Fruit fly (Drosophila melanogaster) whole organism, prepupa: ENCODE measurements around the gene CG13124.

Source experiments
- Blimp-1 ChIP-seq: fragments of 200-800 bp; sonication (Bioruptor generic); optimal IDR thresholded peaks from 3 replicates; lab custom pipeline; 2017; ENCODE audit warnings: missing biosample characterization, missing genetic modification characterization, mild to moderate bottlenecking, moderate library complexity, missing genetic modification reagents
- CG10631 ChIP-seq: fragments of 200-800 bp; sonication (Bioruptor generic); optimal IDR thresholded peaks from 2 replicates; lab custom pipeline; 2016; ENCODE audit warnings: missing biosample characterization, missing genetic modification characterization
- CG10669 ChIP-seq: fragments of 200-800 bp; sonication (Bioruptor generic); optimal IDR thresholded peaks from 3 replicates; lab custom pipeline; 2018; ENCODE audit warnings: missing biosample characterization, mild to moderate bottlenecking, missing genetic modification characterization, moderate library complexity
- CG11902 ChIP-seq: fragments of 200-800 bp; sonication (Bioruptor generic); optimal IDR thresholded peaks from 3 replicates; lab custom pipeline; 2016; ENCODE audit warnings: missing biosample characterization, missing genetic modification characterization
- CG15336 ChIP-seq: fragments of 200-800 bp; sonication (Bioruptor generic); IDR thresholded peaks from 2 replicates; pipeline ENCODE4 v1.3.6; 2022; ENCODE audit warnings: missing biosample characterization, missing genetic modification characterization
- CG1621 ChIP-seq: fragments of 200-800 bp; sonication (Bioruptor generic); optimal IDR thresholded peaks from 3 replicates; lab custom pipeline; 2018; ENCODE audit warnings: missing biosample characterization, mild to moderate bottlenecking, missing genetic modification characterization
- CG16779 ChIP-seq: fragments of 200-800 bp; sonication (Bioruptor generic); optimal IDR thresholded peaks from 3 replicates; lab custom pipeline; 2017; ENCODE audit warnings: missing biosample characterization, mild to moderate bottlenecking, missing genetic modification characterization
- CG32006 ChIP-seq: fragments of 200-800 bp; sonication (Bioruptor generic); optimal IDR thresholded peaks from 3 replicates; lab custom pipeline; 2017; ENCODE audit warnings: missing biosample characterization, mild to moderate bottlenecking, missing genetic modification characterization
- CG34406 ChIP-seq: fragments of 200-800 bp; sonication (Bioruptor generic); optimal IDR thresholded peaks from 3 replicates; lab custom pipeline; 2016; ENCODE audit warnings: missing biosample characterization, missing genetic modification characterization
- CG3919 ChIP-seq: fragments of 200-800 bp; sonication (Bioruptor generic); optimal IDR thresholded peaks from 3 replicates; lab custom pipeline; 2016; ENCODE audit warnings: missing biosample characterization, missing genetic modification characterization
- CG4318 ChIP-seq: fragments of 200-800 bp; sonication (Bioruptor generic); optimal IDR thresholded peaks from 3 replicates; lab custom pipeline; 2017; ENCODE audit warnings: missing biosample characterization, mild to moderate bottlenecking, missing genetic modification characterization
- CG6163 ChIP-seq: fragments of 200-800 bp; sonication (Bioruptor generic); IDR thresholded peaks from 3 replicates; pipeline ENCODE4 v1.3.6; 2022; ENCODE audit warnings: missing biosample characterization, missing genetic modification characterization
- CG6276 ChIP-seq: fragments of 200-800 bp; sonication (Bioruptor generic); optimal IDR thresholded peaks from 2 replicates; lab custom pipeline; 2017; ENCODE audit warnings: missing biosample characterization, mild to moderate bottlenecking, missing genetic modification characterization
- CG6792 ChIP-seq: fragments of 200-800 bp; sonication (Bioruptor generic); optimal IDR thresholded peaks from 3 replicates; lab custom pipeline; 2016; ENCODE audit warnings: missing biosample characterization, missing genetic modification characterization
- CG6808 ChIP-seq: fragments of 200-800 bp; sonication (Bioruptor generic); optimal IDR thresholded peaks from 3 replicates; lab custom pipeline; 2017; ENCODE audit warnings: missing biosample characterization, missing genetic modification characterization, mild to moderate bottlenecking, moderate library complexity, missing genetic modification reagents
- CG6854 ChIP-seq: fragments of 200-800 bp; sonication (Bioruptor generic); optimal IDR thresholded peaks from 2 replicates; lab custom pipeline; 2017; ENCODE audit warnings: missing biosample characterization, mild to moderate bottlenecking, missing genetic modification characterization
- CG7368 ChIP-seq: fragments of 200-800 bp; sonication (Bioruptor generic); optimal IDR thresholded peaks from 3 replicates; lab custom pipeline; 2016; ENCODE audit warnings: missing biosample characterization, missing genetic modification characterization
- CG8632 ChIP-seq: fragments of 200-800 bp; sonication (Bioruptor generic); optimal IDR thresholded peaks from 3 replicates; lab custom pipeline; 2016; ENCODE audit warnings: missing biosample characterization, missing genetic modification characterization
- CG9139 ChIP-seq: fragments of 200-800 bp; sonication (Bioruptor generic); optimal IDR thresholded peaks from 3 replicates; lab custom pipeline; 2017; ENCODE audit warnings: missing biosample characterization, mild to moderate bottlenecking, missing genetic modification characterization
- Eip75B ChIP-seq: fragments of 200-800 bp; sonication (Bioruptor generic); optimal IDR thresholded peaks from 3 replicates; lab custom pipeline; 2016; ENCODE audit warnings: missing biosample characterization, missing genetic modification characterization
- Eip78C ChIP-seq: fragments of 200-800 bp; sonication (Bioruptor generic); peaks from one replicate; lab custom pipeline; 2016; ENCODE audit warnings: missing biosample characterization, missing genetic modification characterization
- Eip93F ChIP-seq: fragments of 200-800 bp; sonication (Bioruptor generic); optimal IDR thresholded peaks from 2 replicates; lab custom pipeline; 2016; ENCODE audit warnings: missing biosample characterization, mild to moderate bottlenecking, missing genetic modification characterization
- Ets21C ChIP-seq: fragments of 200-800 bp; sonication (Bioruptor generic); optimal IDR thresholded peaks from 3 replicates; lab custom pipeline; 2016; ENCODE audit warnings: missing biosample characterization, missing genetic modification characterization
- Ets96B ChIP-seq: fragments of 200-800 bp; optimal IDR thresholded peaks from 2 replicates; lab custom pipeline; 2019; ENCODE audit warnings: missing biosample characterization, mild to moderate bottlenecking, missing genetic modification characterization, moderate library complexity
- Gug ChIP-seq: fragments of 200-800 bp; sonication (Bioruptor generic); IDR thresholded peaks from 2 replicates; pipeline ENCODE4 v1.3.6; 2022; ENCODE audit warnings: missing biosample characterization, missing genetic modification characterization
- Hr38 ChIP-seq: sonication (Bioruptor generic); optimal IDR thresholded peaks from 2 replicates; lab custom pipeline; 2016; ENCODE audit warnings: missing biosample characterization, missing genetic modification characterization
- Hr4 ChIP-seq: fragments of 200-800 bp; sonication (Bioruptor generic); optimal IDR thresholded peaks from 3 replicates; lab custom pipeline; 2016; ENCODE audit warnings: missing biosample characterization, missing genetic modification characterization
- Lpt ChIP-seq: fragments of 200-800 bp; sonication (Bioruptor generic); optimal IDR thresholded peaks from 3 replicates; lab custom pipeline; 2016; ENCODE audit warnings: missing biosample characterization, missing genetic modification characterization
- Met ChIP-seq: fragments of 200-800 bp; sonication (Bioruptor generic); optimal IDR thresholded peaks from 3 replicates; lab custom pipeline; 2016; ENCODE audit warnings: missing biosample characterization, missing genetic modification characterization
- OdsH ChIP-seq: fragments of 200-800 bp; sonication (Bioruptor generic); optimal IDR thresholded peaks from 3 replicates; lab custom pipeline; 2016; ENCODE audit warnings: missing biosample characterization, missing genetic modification characterization
- Sox102F ChIP-seq: fragments of 200-800 bp; sonication (Bioruptor generic); optimal IDR thresholded peaks from 2 replicates; lab custom pipeline; 2016; ENCODE audit warnings: missing biosample characterization, mild to moderate bottlenecking, missing genetic modification characterization
- Sox14 ChIP-seq: fragments of 200-800 bp; sonication (Bioruptor generic); optimal IDR thresholded peaks from 3 replicates; lab custom pipeline; 2016; ENCODE audit warnings: missing biosample characterization, missing genetic modification characterization
- Sox15 ChIP-seq: fragments of 200-800 bp; sonication (Bioruptor generic); optimal IDR thresholded peaks from 3 replicates; lab custom pipeline; 2016; ENCODE audit warnings: missing biosample characterization, missing genetic modification characterization
- achi ChIP-seq: fragments of 200-800 bp; sonication (Bioruptor generic); optimal IDR thresholded peaks from 3 replicates; lab custom pipeline; 2016; ENCODE audit warnings: missing biosample characterization, missing genetic modification characterization
- acj6 ChIP-seq: fragments of 200-800 bp; sonication (Bioruptor generic); optimal IDR thresholded peaks from 3 replicates; lab custom pipeline; 2016; ENCODE audit warnings: missing biosample characterization, missing genetic modification characterization
- cyc ChIP-seq: fragments of 200-800 bp; sonication (Bioruptor generic); optimal IDR thresholded peaks from 3 replicates; lab custom pipeline; 2016; ENCODE audit warnings: missing biosample characterization, missing genetic modification characterization
- dac ChIP-seq: fragments of 200-800 bp; sonication (Bioruptor generic); optimal IDR thresholded peaks from 2 replicates; lab custom pipeline; 2017; ENCODE audit warnings: missing biosample characterization, mild to moderate bottlenecking, missing genetic modification characterization
- dsx ChIP-seq: fragments of 200-800 bp; optimal IDR thresholded peaks from 3 replicates; lab custom pipeline; 2019; ENCODE audit warnings: missing biosample characterization, mild to moderate bottlenecking, missing genetic modification characterization, moderate library complexity; ENCODE audit not compliant: poor library complexity, severe bottlenecking
- esn ChIP-seq: fragments of 200-800 bp; sonication (Bioruptor generic); optimal IDR thresholded peaks from 2 replicates; lab custom pipeline; 2016; ENCODE audit warnings: missing biosample characterization, mild to moderate bottlenecking, missing genetic modification characterization, moderate library complexity
- fd85E ChIP-seq: fragments of 200-800 bp; sonication (Bioruptor generic); optimal IDR thresholded peaks from 3 replicates; lab custom pipeline; 2016; ENCODE audit warnings: missing biosample characterization, missing genetic modification characterization
- fkh ChIP-seq: fragments of 200-800 bp; sonication (Bioruptor generic); optimal IDR thresholded peaks from 3 replicates; lab custom pipeline; 2017; ENCODE audit warnings: missing biosample characterization, mild to moderate bottlenecking, missing genetic modification characterization, moderate library complexity
- lz ChIP-seq: fragments of 200-800 bp; sonication (Bioruptor generic); optimal IDR thresholded peaks from 3 replicates; lab custom pipeline; 2016; ENCODE audit warnings: missing biosample characterization, missing genetic modification characterization
- net ChIP-seq: fragments of 200-800 bp; sonication (Bioruptor generic); optimal IDR thresholded peaks from 3 replicates; lab custom pipeline; 2016; ENCODE audit warnings: missing biosample characterization, missing genetic modification characterization
- spab ChIP-seq: fragments of 200-800 bp; sonication (Bioruptor generic); optimal IDR thresholded peaks from 2 replicates; lab custom pipeline; 2017; ENCODE audit warnings: missing biosample characterization, mild to moderate bottlenecking, missing genetic modification characterization, missing genetic modification reagents
- svp ChIP-seq: fragments of 200-800 bp; sonication (Bioruptor generic); peaks from one replicate; lab custom pipeline; 2016; ENCODE audit warnings: missing biosample characterization, missing genetic modification characterization
- topi ChIP-seq: fragments of 200-800 bp; sonication (Bioruptor generic); optimal IDR thresholded peaks from 3 replicates; lab custom pipeline; 2016; ENCODE audit warnings: missing biosample characterization, missing genetic modification characterization
- vri ChIP-seq: fragments of 200-800 bp; sonication (Bioruptor generic); optimal IDR thresholded peaks from 3 replicates; lab custom pipeline; 2016; ENCODE audit warnings: missing biosample characterization, mild to moderate bottlenecking, missing genetic modification characterization

The CG13124 gene

DNA sequence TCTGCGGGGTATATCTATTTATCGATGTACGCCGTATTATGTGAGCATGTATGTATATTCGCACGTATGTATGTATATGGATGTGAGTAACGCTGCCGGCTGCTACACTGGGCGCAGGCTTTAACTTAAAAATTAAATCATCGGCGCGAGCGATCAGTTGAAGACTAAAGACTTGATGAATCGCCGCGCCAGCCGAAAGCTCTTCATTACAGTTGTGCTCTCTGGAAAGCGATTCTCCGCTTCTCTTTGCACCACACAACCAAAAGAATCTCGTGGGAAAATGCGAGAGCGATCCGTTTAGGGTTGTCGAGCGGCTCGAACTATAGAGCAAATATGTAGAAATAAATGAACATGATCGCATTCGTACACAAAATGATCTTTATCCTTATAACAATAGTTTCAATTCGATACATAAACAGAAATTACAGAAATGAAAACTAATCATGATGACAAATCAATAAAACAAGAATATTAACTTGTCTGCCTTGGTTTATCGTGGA is at the start of gene CG13124 (continued):
- TF ChIP-seq Eip93F (GFP tag; lab: Kevin White, UChicago), result no peak
- TF ChIP-seq CG9139 (GFP tag; lab: Kevin White, UChicago), result peak; percentile 13
- TF ChIP-seq CG34406 (GFP tag; lab: Kevin White, UChicago), result peak; percentile 17
- TF ChIP-seq CG16779, result peak; percentile 27
- no peak for TF ChIP-seq CG6854 (GFP tag; lab: Kevin White, UChicago)
- peak; percentile 65 for TF ChIP-seq CG15336 (GFP tag; lab: Robert Waterston, UW)
- TF ChIP-seq cyc (GFP tag; lab: Kevin White, UChicago), result no peak
- peak; percentile 12 for TF ChIP-seq fkh

DNA sequence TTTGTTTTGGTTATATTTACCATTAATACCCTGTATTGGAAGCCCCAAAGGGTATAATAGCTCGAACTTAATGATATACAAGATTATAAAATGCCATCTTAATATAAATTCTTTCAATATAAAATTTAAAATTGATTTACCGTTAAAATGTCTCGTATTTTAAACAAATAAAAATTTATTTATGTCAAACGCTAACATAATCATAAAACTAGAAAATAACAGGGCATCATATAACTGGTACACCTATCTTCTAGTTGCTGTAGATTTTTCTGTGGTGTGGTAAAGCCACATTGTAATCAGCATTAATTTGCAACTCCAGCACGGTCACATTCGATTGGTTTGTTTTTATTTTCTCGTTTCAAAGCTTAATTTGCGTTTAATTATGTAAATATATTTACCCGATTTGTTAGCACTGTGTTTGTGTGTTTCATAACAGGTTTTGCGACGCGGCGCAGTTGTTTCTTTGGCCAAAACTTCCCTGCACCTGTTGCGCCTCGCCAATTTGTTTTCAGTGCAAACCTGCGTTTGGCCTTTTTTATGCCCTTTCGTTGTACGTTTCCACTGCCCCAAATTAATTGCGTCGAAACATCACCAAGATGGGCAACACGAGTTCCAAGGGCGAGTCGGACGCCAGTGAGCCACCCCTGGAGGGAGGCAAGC is 48.7 kb upstream of the CG13124 start, which contains the start of the genes CG4658 and CG5846:
CG4658 (plus strand) TSS at position 140 of the 660 bp plus-strand sequence.
CG5846 (minus strand) TSS at position 245 of the 660 bp plus-strand sequence.
- TF ChIP-seq Hr38 (GFP tag; lab: Kevin White, UChicago) (no peak), spab (GFP tag; lab: Kevin White, UChicago) (no peak), CG11902 (GFP tag; lab: Kevin White, UChicago) (peak; percentile 84), Gug (GFP tag; lab: Robert Waterston, UW) (peak; percentile 93), dac (GFP tag; lab: Kevin White, UChicago) (peak; percentile 50), Met (GFP tag; lab: Kevin White, UChicago) (peak; percentile 96), lz (GFP tag; lab: Kevin White, UChicago) (peak; percentile 93), CG1621 (peak; percentile 82), CG15336 (GFP tag; lab: Robert Waterston, UW) (peak; percentile 95), Sox15 (GFP tag; lab: Kevin White, UChicago) (peak; percentile 86), CG7368 (peak; percentile 90), CG34406 (GFP tag; lab: Kevin White, UChicago) (peak; percentile 95), acj6 (GFP tag; lab: Kevin White, UChicago) (peak; percentile 93), svp (peak; percentile 95), esn (GFP tag; lab: Kevin White, UChicago) (peak; percentile 97), CG4318 (GFP tag; lab: Kevin White, UChicago) (no peak), Ets96B (tag; lab: Kevin White, UChicago) (peak; percentile 95), OdsH (peak; percentile 96), Eip78C (GFP tag; lab: Kevin White, UChicago) (peak; percentile 98), CG8632 (GFP tag; lab: Kevin White, UChicago) (peak; percentile 96), dsx (GFP tag; lab: Kevin White, UChicago) (peak; percentile 94), topi (peak; percentile 92), Sox14 (GFP tag; lab: Kevin White, UChicago) (peak; percentile 93), Hr4 (peak; percentile 91), CG3919 (peak; percentile 94), CG6276 (GFP tag; lab: Kevin White, UChicago) (no peak), vri (GFP tag; lab: Kevin White, UChicago) (peak; percentile 88), Blimp-1 (GFP tag; lab: Kevin White, UChicago) (peak; percentile 60), Ets21C (GFP tag; lab: Kevin White, UChicago) (peak; percentile 86), net (GFP tag; lab: Kevin White, UChicago) (peak; percentile 91), Lpt (GFP tag; lab: Kevin White, UChicago) (peak; percentile 92), cyc (GFP tag; lab: Kevin White, UChicago) (peak; percentile 92), Sox102F (GFP tag; lab: Kevin White, UChicago) (peak; percentile 90), CG32006 (GFP tag; lab: Kevin White, UChicago) (peak; percentile 90), CG10631 (GFP tag; lab: Kevin White, UChicago) (peak; percentile 93), CG6854 (GFP tag; lab: Kevin White, UChicago) (peak; percentile 40), achi (peak; percentile 93), Eip75B (GFP tag; lab: Kevin White, UChicago) (peak; percentile 92), CG6792 (GFP tag; lab: Kevin White, UChicago) (peak; percentile 93), CG6163 (GFP tag; lab: Robert Waterston, UW) (peak; percentile 92), fd85E (GFP tag; lab: Kevin White, UChicago) (peak; percentile 67), CG6808 (GFP tag; lab: Kevin White, UChicago) (peak; percentile 74), CG16779 (no peak), CG10669 (GFP tag; lab: Kevin White, UChicago) (peak; percentile 90), fkh (peak; percentile 91), CG9139 (GFP tag; lab: Kevin White, UChicago) (no peak)
